Worm (Caenorhabditis elegans): ENCODE data around the gene Y66D12A.13.

Gene Y66D12A.13

DNA sequence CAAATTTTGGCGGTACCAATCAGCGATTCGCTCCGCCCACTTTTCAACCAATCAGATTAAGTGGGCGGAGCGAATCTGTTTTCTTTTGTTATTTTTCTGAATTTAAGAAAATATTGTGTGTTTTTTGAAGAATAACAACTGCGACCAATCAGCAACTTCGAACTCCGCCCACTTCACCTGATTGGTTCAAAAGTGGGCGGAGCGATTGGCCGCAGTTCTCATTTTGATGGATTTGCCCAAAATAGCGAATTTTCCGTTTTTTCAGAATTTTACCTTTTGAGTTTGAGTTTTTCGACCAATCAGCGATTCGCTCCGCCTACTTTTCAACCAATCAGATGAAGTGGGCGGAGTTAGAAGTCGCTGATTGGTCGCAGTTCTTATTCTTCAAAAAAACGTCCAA lies 41.1 kb downstream of the Y66D12A.13 start:
- no peak for TF ChIP-seq dao-5 (tag; optimal IDR thresholded peaks at IDR 0.05)
- no peak for TF ChIP-seq W03F9.2 (tag; optimal IDR thresholded peaks at IDR 0.05)
- TF ChIP-seq him-1 (tag; optimal IDR thresholded peaks at IDR 0.05): no peak

DNA sequence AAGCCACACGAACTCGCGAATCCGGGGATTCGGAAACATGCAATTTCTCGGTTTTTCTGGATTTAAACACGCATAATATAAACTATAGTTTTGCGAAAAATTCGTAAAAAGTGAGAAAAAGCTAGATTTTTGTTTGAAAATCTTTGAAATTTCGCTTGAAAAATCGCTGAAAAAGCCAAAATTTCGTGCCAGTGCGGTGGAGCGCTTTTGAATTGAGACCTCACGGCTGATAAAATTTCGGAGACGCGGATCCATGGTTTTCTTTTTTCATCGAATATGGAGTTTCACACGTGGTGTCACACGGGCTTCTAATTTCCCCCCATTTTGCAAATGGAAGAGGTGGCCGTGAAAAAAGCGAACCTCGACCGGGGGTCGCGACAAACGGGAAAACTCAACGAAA lies 42.1 kb downstream of the Y66D12A.13 start:
- TF ChIP-seq him-1 (tag; optimal IDR thresholded peaks at IDR 0.05): no peak
- no peak for TF ChIP-seq W03F9.2 (tag; optimal IDR thresholded peaks at IDR 0.05)
- TF ChIP-seq dao-5 (tag; optimal IDR thresholded peaks at IDR 0.05): no peak

- TF ChIP-seq W03F9.2 (tag; optimal IDR thresholded peaks at IDR 0.05): no peak
- TF ChIP-seq dao-5 (tag; optimal IDR thresholded peaks at IDR 0.05): no peak
- no peak for TF ChIP-seq him-1 (tag; optimal IDR thresholded peaks at IDR 0.05)
These were observed 43.9 kb downstream of the Y66D12A.13 start for ce11 chrIII:11592096-11592495.
